Worm (Caenorhabditis elegans) whole organism, late embryonic: ENCODE measurements around the gene fbxa-152.

Experiments
- ama-1 ChIP-seq: fragments of 150-350 bp; optimal IDR thresholded peaks from 2 replicates; lab custom pipeline; 2014
- ceh-34 ChIP-seq: sonication (generic microtip); optimal IDR thresholded peaks from 2 replicates; lab custom pipeline; 2016; ENCODE audit warnings: mild to moderate bottlenecking, missing genetic modification characterization, missing compliant biosample characterization
- che-1 ChIP-seq: sonication (generic microtip); optimal IDR thresholded peaks from 2 replicates; lab custom pipeline; 2016; ENCODE audit warnings: mild to moderate bottlenecking, missing genetic modification characterization, missing compliant biosample characterization
- fkh-10 ChIP-seq: fragments of 150-350 bp; optimal IDR thresholded peaks from 2 replicates; lab custom pipeline; 2014; ENCODE audit warnings: missing biosample characterization, missing genetic modification reagents, missing genetic modification characterization
- hlh-15 ChIP-seq: sonication (generic microtip); optimal IDR thresholded peaks from 2 replicates; lab custom pipeline; 2016; ENCODE audit warnings: missing genetic modification characterization, missing compliant biosample characterization
- pat-9 ChIP-seq: fragments of 200-800 bp; sonication (Bioruptor generic); optimal IDR thresholded peaks from 2 replicates; lab custom pipeline; 2018; ENCODE audit warnings: mild to moderate bottlenecking, missing genetic modification characterization, moderate library complexity, missing compliant biosample characterization
- pha-4 ChIP-seq: fragments of 150-350 bp; optimal IDR thresholded peaks from 2 replicates; lab custom pipeline; 2018; ENCODE audit warnings: missing biosample characterization, missing genetic modification reagents, missing genetic modification characterization
- tbx-7 ChIP-seq: sonication (generic microtip); optimal IDR thresholded peaks from 2 replicates; lab custom pipeline; 2016; ENCODE audit warnings: missing genotype, missing genetic modification characterization, missing compliant biosample characterization
- unc-55 ChIP-seq: sonication (generic microtip); optimal IDR thresholded peaks from 2 replicates; lab custom pipeline; 2017; ENCODE audit warnings: missing biosample characterization, missing genetic modification reagents, missing genetic modification characterization

DNA sequence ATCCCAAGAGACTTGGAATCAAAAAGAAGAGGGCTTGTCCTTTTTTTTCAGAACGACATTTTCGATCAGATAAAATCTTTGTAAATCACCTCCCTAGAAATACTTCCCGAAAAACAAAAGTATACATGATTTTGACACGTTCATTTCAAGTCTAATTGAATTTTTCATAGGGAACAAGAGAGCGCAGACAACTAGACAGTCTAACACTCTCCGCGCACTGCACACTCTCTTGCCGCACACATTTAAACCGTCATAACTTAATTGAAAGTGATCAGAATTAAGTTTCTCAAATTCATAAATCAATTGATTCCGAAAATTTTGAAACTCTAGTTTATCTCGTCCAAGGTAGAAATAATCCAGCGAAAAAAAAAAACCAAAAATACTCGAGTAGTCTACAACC, 42.4 kb downstream of the fbxa-152 start:
- TF ChIP-seq ama-1 (lab: Kevin White, UChicago): no peak
- TF ChIP-seq unc-55 (GFP tag; lab: Kevin White, UChicago): no peak
- TF ChIP-seq pat-9 (tag; lab: Kevin White, UChicago): no peak
- TF ChIP-seq fkh-10 (GFP tag; lab: Kevin White, UChicago): no peak
- no peak for TF ChIP-seq che-1 (tag; lab: Kevin White, UChicago)
- TF ChIP-seq pha-4 (tag; lab: Kevin White, UChicago): no peak
- no peak for TF ChIP-seq tbx-7 (tag; lab: Kevin White, UChicago)
- no peak for TF ChIP-seq ceh-34 (tag; lab: Kevin White, UChicago)
- no peak for TF ChIP-seq hlh-15 (tag; lab: Kevin White, UChicago)
